Worm (Caenorhabditis elegans) whole organism, early embryonic: Measurements from ENCODE around the gene csq-1.

Experiments
- B0310.2 ChIP-seq: sonication (generic microtip); optimal IDR thresholded peaks from 2 replicates; lab custom pipeline; 2016; ENCODE audit warnings: mild to moderate bottlenecking, missing genetic modification characterization, missing compliant biosample characterization
- F13C5.2 ChIP-seq: sonication (generic microtip); optimal IDR thresholded peaks from 2 replicates; lab custom pipeline; 2017; ENCODE audit warnings: mild to moderate bottlenecking, missing genetic modification characterization, inconsistent platforms, missing compliant biosample characterization
- aly-1 ChIP-seq: sonication (generic microtip); optimal IDR thresholded peaks from 2 replicates; lab custom pipeline; 2016; ENCODE audit warnings: missing genetic modification characterization, missing compliant biosample characterization
- ama-1 ChIP-seq: fragments of 150-350 bp; optimal IDR thresholded peaks from 2 replicates; lab custom pipeline; 2014
- ceh-13 ChIP-seq: fragments of 200-800 bp; sonication (Bioruptor generic); optimal IDR thresholded peaks from 2 replicates; lab custom pipeline; 2018; ENCODE audit warnings: mild to moderate bottlenecking, missing genetic modification characterization, missing compliant biosample characterization
- ceh-36 ChIP-seq: sonication (generic microtip); optimal IDR thresholded peaks from 2 replicates; lab custom pipeline; 2016; ENCODE audit warnings: missing genetic modification characterization, inconsistent platforms, missing compliant biosample characterization
- ets-7 ChIP-seq: sonication (generic microtip); optimal IDR thresholded peaks from 2 replicates; lab custom pipeline; 2016; ENCODE audit warnings: missing genotype, missing genetic modification characterization, missing compliant biosample characterization
- flt-1 ChIP-seq: fragments of 200-800 bp; sonication (Bioruptor generic); IDR thresholded peaks from 2 replicates; pipeline ENCODE4 v1.3.6; 2022; ENCODE audit warnings: missing genetic modification characterization, missing compliant biosample characterization
- hmbx-1 ChIP-seq: sonication (generic microtip); optimal IDR thresholded peaks from 2 replicates; lab custom pipeline; 2016; ENCODE audit warnings: mild to moderate bottlenecking, missing genetic modification characterization, missing compliant biosample characterization
- hmg-4 ChIP-seq: fragments of 200-800 bp; sonication (Bioruptor generic); optimal IDR thresholded peaks from 2 replicates; lab custom pipeline; 2018; ENCODE audit warnings: mild to moderate bottlenecking, missing genetic modification characterization, missing compliant biosample characterization
- hnd-1 ChIP-seq: sonication (generic microtip); optimal IDR thresholded peaks from 2 replicates; lab custom pipeline; 2016; ENCODE audit warnings: missing genetic modification characterization, missing compliant biosample characterization
- pes-1 ChIP-seq: fragments of 200-800 bp; sonication (Bioruptor generic); IDR thresholded peaks from 2 replicates; pipeline ENCODE4 v1.3.6; 2022; ENCODE audit warnings: missing genetic modification reagents, missing genetic modification characterization, missing compliant biosample characterization
- scrt-1 ChIP-seq: fragments of 200-800 bp; sonication (Bioruptor generic); IDR thresholded peaks from 2 replicates; pipeline ENCODE4 v1.3.6; 2022; ENCODE audit warnings: missing genetic modification characterization, missing compliant biosample characterization
- sea-1 ChIP-seq: fragments of 200-800 bp; sonication (Bioruptor generic); conservative IDR thresholded peaks from 2 replicates; pipeline ENCODE4 v1.3.6; 2022; ENCODE audit warnings: missing genetic modification characterization, missing compliant biosample characterization
- tbx-11 ChIP-seq: fragments of 200-800 bp; sonication (Bioruptor generic); IDR thresholded peaks from 2 replicates; pipeline ENCODE4 v1.3.6; 2022; ENCODE audit warnings: missing genetic modification characterization, missing compliant biosample characterization
- tbx-37 ChIP-seq: fragments of 200-800 bp; sonication (Bioruptor generic); conservative IDR thresholded peaks from 2 replicates; pipeline ENCODE4 v1.3.6; 2022; ENCODE audit warnings: missing genetic modification reagents, missing genetic modification characterization, missing compliant biosample characterization
- tra-4 ChIP-seq: sonication (generic microtip); optimal IDR thresholded peaks from 2 replicates; lab custom pipeline; 2017; ENCODE audit warnings: missing genetic modification characterization, missing compliant biosample characterization

The csq-1 gene

DNA sequence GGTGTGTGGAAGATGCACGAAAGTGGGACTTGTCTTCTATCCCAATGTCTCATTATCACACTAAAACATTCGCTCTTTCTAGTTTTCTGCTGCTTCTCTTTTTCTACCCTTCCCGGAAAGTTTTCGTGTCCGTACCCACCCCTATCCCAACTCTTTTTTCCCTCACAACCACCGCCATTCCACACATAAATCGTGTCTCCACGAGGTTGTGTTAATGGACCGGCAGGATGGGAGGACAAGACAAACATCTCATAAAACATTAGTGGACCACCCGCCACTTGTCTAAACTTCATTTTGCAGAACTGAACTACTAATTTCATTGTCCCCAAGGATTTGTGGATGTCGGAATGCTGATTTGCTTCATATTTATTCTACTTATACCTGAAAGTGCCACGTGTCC lies 10.6 kb upstream of the csq-1 start, which contains the start of gene slt-1:
TSS of gene slt-1 (plus strand) at position 301 of the 400 bp plus-strand sequence.
- TF ChIP-seq ama-1 (no peak), ets-7 (no peak), pes-1 (no peak), scrt-1 (no peak), hmg-4 (GFP tag; lab: Kevin White, UChicago) (no peak), tbx-11 (GFP tag; lab: Robert Waterston, UW) (no peak), B0310.2 (no peak), ceh-13 (GFP tag; lab: Kevin White, UChicago) (no peak), sea-1 (no peak), F13C5.2 (no peak), hmbx-1 (tag; lab: Kevin White, UChicago) (no peak), tbx-37 (GFP tag; lab: Robert Waterston, UW) (no peak), tra-4 (no peak), flt-1 (GFP tag; lab: Robert Waterston, UW) (no peak), ceh-36 (tag; lab: Kevin White, UChicago) (no peak), aly-1 (no peak), hnd-1 (no peak)

DNA sequence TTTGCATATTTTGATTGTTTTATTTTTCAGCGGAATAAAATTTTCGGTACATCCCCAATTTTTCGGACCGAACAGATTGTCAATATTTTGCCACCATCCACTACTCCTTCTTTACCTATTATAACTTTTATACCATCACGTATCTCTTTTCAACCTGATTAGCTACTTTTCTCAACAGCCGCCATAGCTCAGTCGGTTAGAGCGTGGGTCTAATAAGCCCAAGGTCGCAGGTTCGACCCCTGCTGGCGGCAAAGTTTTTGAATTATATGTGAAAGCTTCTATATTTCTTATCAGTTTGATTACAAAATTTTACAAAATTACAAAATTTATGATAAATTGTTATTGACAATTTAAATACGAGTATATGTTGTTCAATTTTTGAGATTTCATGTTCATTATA lies 5.7 kb upstream of the csq-1 start:
- no peak for TF ChIP-seq aly-1
- TF ChIP-seq ceh-13 (GFP tag; lab: Kevin White, UChicago) = no peak
- no peak for TF ChIP-seq pes-1
- no peak for TF ChIP-seq scrt-1
- no peak for TF ChIP-seq hmbx-1 (tag; lab: Kevin White, UChicago)
- no peak for TF ChIP-seq ceh-36 (tag; lab: Kevin White, UChicago)
- no peak for TF ChIP-seq ama-1
- no peak for TF ChIP-seq hnd-1
- no peak for TF ChIP-seq ets-7
- no peak for TF ChIP-seq tbx-37 (GFP tag; lab: Robert Waterston, UW)
- no peak for TF ChIP-seq B0310.2
- TF ChIP-seq hmg-4 (GFP tag; lab: Kevin White, UChicago) = no peak

DNA sequence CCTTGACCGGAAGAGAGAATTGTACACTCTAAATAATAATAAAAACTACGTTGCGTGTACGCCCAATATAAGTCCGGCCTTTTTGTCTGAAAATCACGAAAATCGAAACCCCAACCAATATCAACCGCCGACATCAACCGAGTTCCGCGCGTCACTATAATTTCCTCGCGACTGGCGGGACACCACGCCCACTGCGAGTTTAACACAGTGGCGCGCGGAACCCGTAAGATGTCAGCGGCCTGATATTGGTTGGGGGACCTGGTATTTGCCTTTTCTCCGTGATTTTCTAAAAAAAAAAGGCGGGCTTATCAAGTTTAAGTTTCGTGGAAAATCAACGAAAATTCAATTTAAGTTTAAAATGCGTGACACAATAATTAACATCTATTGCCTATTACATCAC lies 4.2 kb upstream of the csq-1 start:
- no peak for TF ChIP-seq flt-1 (GFP tag; lab: Robert Waterston, UW)

DNA sequence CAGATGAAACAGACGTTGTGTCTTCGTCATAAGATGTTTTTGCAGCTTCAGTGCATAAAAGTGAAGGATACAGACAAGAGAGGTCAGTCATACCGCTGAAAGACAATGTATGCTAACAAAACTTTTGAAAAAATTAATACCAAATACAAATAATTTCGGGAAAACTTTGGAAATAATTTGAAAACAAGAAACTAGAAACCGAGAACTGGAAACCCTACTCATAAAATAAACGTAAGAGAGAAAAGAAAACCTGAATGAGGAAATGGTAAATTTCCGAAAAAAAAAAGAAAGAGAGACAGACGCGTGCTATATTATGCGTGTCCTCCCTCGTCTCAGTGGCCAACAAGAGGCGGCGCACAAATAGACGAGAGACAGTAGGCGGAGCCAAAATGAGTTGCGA lies 8.2 kb downstream of the csq-1 start, which contains the start of gene sox-3:
TSS of gene sox-3 (minus strand) at position 101 of the 400 bp plus-strand sequence.
- TF ChIP-seq aly-1 = no peak
- no peak for TF ChIP-seq flt-1 (GFP tag; lab: Robert Waterston, UW)
- TF ChIP-seq ceh-13 (GFP tag; lab: Kevin White, UChicago) = no peak
- no peak for TF ChIP-seq scrt-1
- no peak for TF ChIP-seq ama-1
- TF ChIP-seq ets-7 = no peak
- TF ChIP-seq hmg-4 (GFP tag; lab: Kevin White, UChicago) = no peak
- TF ChIP-seq tra-4 = no peak
- no peak for TF ChIP-seq tbx-11 (GFP tag; lab: Robert Waterston, UW)
- no peak for TF ChIP-seq hmbx-1 (tag; lab: Kevin White, UChicago)
- TF ChIP-seq pes-1 = no peak
- no peak for TF ChIP-seq tbx-37 (GFP tag; lab: Robert Waterston, UW)
- no peak for TF ChIP-seq ceh-36 (tag; lab: Kevin White, UChicago)
- no peak for TF ChIP-seq sea-1
- no peak for TF ChIP-seq B0310.2
- TF ChIP-seq hnd-1 = no peak
- TF ChIP-seq F13C5.2 = no peak

DNA sequence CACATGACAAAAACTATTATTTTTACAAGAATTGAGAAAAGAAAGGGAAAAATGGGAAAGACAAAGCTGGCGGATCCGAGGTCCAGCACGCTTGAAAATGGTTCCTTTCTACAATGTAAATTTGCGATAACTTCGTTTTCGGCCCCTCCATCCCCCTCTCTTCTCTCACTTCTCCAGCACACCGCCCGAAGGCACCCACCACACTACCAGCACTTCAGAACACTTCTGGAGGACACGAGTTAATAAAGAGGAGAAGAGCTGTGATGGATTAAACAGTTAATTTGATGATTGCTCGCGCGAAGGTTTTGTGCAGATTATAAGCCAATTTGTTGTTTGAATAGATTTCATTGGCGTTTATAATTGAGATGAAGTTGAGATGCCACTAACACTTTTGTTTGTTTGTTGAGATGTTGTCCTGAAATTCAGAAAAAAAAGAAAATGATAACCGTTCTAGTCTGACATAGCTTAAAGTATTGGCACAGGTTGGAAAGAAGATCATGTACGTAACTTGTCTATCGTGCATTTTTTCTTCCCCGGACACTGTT lies 10.0 kb downstream of the csq-1 start:
- TF ChIP-seq scrt-1 (no peak), F13C5.2 (no peak), aly-1 (no peak), ceh-13 (GFP tag; lab: Kevin White, UChicago) (no peak), tra-4 (no peak), hnd-1 (no peak), sea-1 (no peak), pes-1 (no peak), B0310.2 (no peak), hmbx-1 (tag; lab: Kevin White, UChicago) (no peak), ama-1 (no peak), tbx-11 (GFP tag; lab: Robert Waterston, UW) (no peak), ceh-36 (tag; lab: Kevin White, UChicago) (no peak)

DNA sequence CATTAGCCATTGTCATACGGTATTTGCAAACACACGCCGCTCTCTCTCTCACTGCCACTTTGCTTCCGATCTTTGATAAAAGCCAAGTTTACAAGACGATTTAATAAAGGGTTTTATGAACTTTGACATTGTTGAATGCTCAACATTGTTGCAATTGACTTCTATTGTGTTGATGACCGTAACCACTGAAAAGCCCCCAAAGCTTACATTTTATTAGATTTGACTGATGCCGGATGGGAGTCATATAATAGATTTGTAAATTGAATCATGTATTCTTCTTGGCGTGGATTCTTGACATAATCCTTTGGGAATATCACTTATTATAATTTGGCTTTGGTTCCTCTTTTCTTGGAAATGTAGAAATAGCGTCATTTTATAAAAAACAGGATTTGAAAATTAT lies 11.2 kb downstream of the csq-1 start:
- TF ChIP-seq ceh-13 (GFP tag; lab: Kevin White, UChicago) (no peak), F13C5.2 (no peak), tbx-11 (GFP tag; lab: Robert Waterston, UW) (no peak), ceh-36 (tag; lab: Kevin White, UChicago) (no peak), hnd-1 (no peak), ama-1 (no peak), tra-4 (no peak), tbx-37 (GFP tag; lab: Robert Waterston, UW) (no peak), pes-1 (no peak), hmbx-1 (tag; lab: Kevin White, UChicago) (no peak)

DNA sequence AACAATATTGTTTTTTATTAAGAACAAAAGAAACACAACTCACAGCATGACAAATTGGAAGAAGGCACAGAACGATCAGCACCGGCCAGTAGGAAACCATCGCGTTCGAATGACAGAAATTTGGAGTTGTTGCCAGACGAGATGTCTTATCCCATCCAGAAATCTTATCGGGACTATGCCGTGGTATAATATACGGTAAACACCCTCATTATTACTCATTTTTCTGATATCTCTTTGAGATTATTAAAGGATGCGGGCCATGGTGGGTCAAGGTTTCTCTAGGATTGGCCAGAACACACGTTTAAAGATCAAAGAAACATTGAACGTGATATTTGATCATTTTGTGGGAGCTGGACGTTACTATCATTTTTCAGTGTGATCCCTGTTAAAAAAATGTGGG lies 15.2 kb downstream of the csq-1 start, which contains the start of gene hch-1:
TSS of gene hch-1 (minus strand) at position 112 of the 400 bp plus-strand sequence.
- no peak for TF ChIP-seq tbx-37 (GFP tag; lab: Robert Waterston, UW)
- no peak for TF ChIP-seq B0310.2
- TF ChIP-seq pes-1 = no peak
- TF ChIP-seq flt-1 (GFP tag; lab: Robert Waterston, UW) = no peak
- no peak for TF ChIP-seq ama-1
- TF ChIP-seq sea-1 = no peak
- no peak for TF ChIP-seq hmg-4 (GFP tag; lab: Kevin White, UChicago)
- TF ChIP-seq ets-7 = no peak
- TF ChIP-seq ceh-36 (tag; lab: Kevin White, UChicago) = no peak
- no peak for TF ChIP-seq aly-1

DNA sequence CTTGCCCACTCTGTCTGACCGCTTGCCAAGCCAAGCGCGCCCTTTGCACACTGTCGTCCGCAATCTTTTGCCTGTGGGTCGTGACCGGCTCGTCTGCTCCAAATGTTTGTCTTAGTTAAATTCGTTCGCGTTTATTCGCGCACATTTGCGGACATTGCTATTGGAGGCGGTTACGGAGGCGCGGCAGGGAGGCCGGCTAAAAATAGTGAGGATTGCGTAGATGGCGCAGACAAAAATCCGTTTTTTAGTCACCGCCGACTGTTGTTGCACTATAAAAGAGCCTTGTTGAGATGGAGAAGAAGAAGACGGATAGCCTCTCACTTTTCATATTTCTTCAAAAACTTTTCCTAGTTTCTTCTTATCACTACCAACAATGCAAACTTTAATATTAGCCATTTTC lies 16.8 kb downstream of the csq-1 start, which contains the start of gene F40E10.5:
TSS of gene F40E10.5 (plus strand) at position 301 of the 400 bp plus-strand sequence.
- TF ChIP-seq tbx-37 (GFP tag; lab: Robert Waterston, UW) (no peak), hmg-4 (GFP tag; lab: Kevin White, UChicago) (peak; percentile 22)
